Worm (Caenorhabditis elegans): ENCODE measurements around the gene htp-1.

ce11 chrIV:5344168-5344567, 47.2 kb downstream of the htp-1 start:
- peak; percentile 10 for TF ChIP-seq W03F9.2 (tag; optimal IDR thresholded peaks at IDR 0.05)
- no peak for TF ChIP-seq dao-5 (tag; optimal IDR thresholded peaks at IDR 0.05)
- no peak for TF ChIP-seq him-1 (tag; optimal IDR thresholded peaks at IDR 0.05)
